Worm (Caenorhabditis elegans): ENCODE results near the gene kvs-3.

DNA sequence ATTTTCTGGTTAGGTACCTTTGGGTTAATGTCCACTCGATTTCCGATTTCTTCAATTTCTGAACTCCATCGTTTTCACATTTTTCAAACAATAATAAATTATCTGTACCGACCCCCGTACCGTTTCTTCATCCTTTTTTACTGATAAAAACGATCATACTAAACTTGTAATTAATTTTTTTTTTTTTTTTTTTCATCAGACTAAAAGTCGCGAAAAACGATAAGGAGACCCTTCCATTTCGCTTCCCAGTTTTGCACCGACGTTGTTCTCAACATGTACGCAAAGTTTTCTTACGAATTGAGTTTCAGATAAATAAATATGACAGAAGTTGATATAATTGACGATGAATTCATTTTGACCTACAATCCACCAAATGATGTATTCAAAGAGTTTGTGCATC, 3.1 kb downstream of the kvs-3 start, which contains the start of gene F44A2.7:
- TF ChIP-seq snpc-4 (tag; optimal IDR thresholded peaks at IDR 0.05) (no peak), nhr-76 (tag; optimal IDR thresholded peaks at IDR 0.05) (no peak), M03D4.4 (tag; optimal IDR thresholded peaks at IDR 0.05) (no peak), ces-1 (GFP tag; optimal IDR thresholded peaks at IDR 0.05) (no peak), lin-32 (GFP tag; optimal IDR thresholded peaks at IDR 0.05) (no peak), nhr-237 (tag; optimal IDR thresholded peaks at IDR 0.05) (no peak), blmp-1 (tag; optimal IDR thresholded peaks at IDR 0.05) (no peak), lin-13 (tag; optimal IDR thresholded peaks at IDR 0.05) (no peak), elt-1 (tag; optimal IDR thresholded peaks at IDR 0.05; ENCODE audit: borderline replicate concordance, insufficient read depth) (no peak), zip-8 (tag; optimal IDR thresholded peaks at IDR 0.05) (no peak), lsy-2 (tag; optimal IDR thresholded peaks at IDR 0.05) (no peak), nhr-12 (tag; optimal IDR thresholded peaks at IDR 0.05) (no peak), nhr-2 (tag; optimal IDR thresholded peaks at IDR 0.05) (no peak)
